Worm (Caenorhabditis elegans) whole organism, young adult: ENCODE measurements around the gene C17F4.3.

Experiments
- B0019.2 ChIP-seq: fragments of 200-800 bp; sonication (Bioruptor generic); conservative IDR thresholded peaks from 2 replicates; pipeline ENCODE4 v1.3.6; 2022; ENCODE audit warnings: missing genetic modification reagents, missing genetic modification characterization, missing compliant biosample characterization
- B0336.3 ChIP-seq: fragments of 200-800 bp; sonication (Bioruptor generic); IDR thresholded peaks from 2 replicates; pipeline ENCODE4 v1.3.6; 2022; ENCODE audit warnings: missing genetic modification characterization, missing compliant biosample characterization
- F10E7.11 ChIP-seq: sonication (generic microtip); optimal IDR thresholded peaks from 2 replicates; lab custom pipeline; 2017; ENCODE audit warnings: mild to moderate bottlenecking, missing genetic modification characterization, moderate library complexity, missing compliant biosample characterization
- F33H1.4 ChIP-seq: fragments of 200-800 bp; sonication (Bioruptor generic); IDR thresholded peaks from 2 replicates; pipeline ENCODE4 v1.3.6; 2022; ENCODE audit warnings: missing genetic modification reagents, missing genetic modification characterization, missing compliant biosample characterization
- F37B4.10 ChIP-seq: fragments of 200-800 bp; sonication (Bioruptor generic); IDR thresholded peaks from 2 replicates; pipeline ENCODE4 v1.3.6; 2022; ENCODE audit warnings: missing genetic modification characterization, missing compliant biosample characterization
- F57C9.4 ChIP-seq: sonication (generic microtip); optimal IDR thresholded peaks from 2 replicates; lab custom pipeline; 2017; ENCODE audit warnings: mild to moderate bottlenecking, missing genetic modification characterization, missing compliant biosample characterization
- T07F8.4 ChIP-seq: sonication (generic microtip); optimal IDR thresholded peaks from 2 replicates; lab custom pipeline; 2016; ENCODE audit warnings: mild to moderate bottlenecking, missing genetic modification characterization, moderate library complexity, missing compliant biosample characterization
- Y67H2A.10 ChIP-seq: fragments of 200-800 bp; sonication (Bioruptor generic); conservative IDR thresholded peaks from 2 replicates; pipeline ENCODE4 v1.3.6; 2022; ENCODE audit warnings: missing genetic modification reagents, missing genetic modification characterization, missing compliant biosample characterization
- ZK185.1 ChIP-seq: sonication (generic microtip); optimal IDR thresholded peaks from 2 replicates; lab custom pipeline; 2016; ENCODE audit warnings: mild to moderate bottlenecking, missing genetic modification characterization, missing compliant biosample characterization; ENCODE audit not compliant: poor library complexity, severe bottlenecking
- akir-1 ChIP-seq: fragments of 200-800 bp; sonication (Bioruptor generic); optimal IDR thresholded peaks from 2 replicates; lab custom pipeline; 2018; ENCODE audit warnings: mild to moderate bottlenecking, missing genetic modification characterization, moderate library complexity, missing compliant biosample characterization
- aptf-2 ChIP-seq: fragments of 200-800 bp; sonication (Bioruptor generic); conservative IDR thresholded peaks from 2 replicates; pipeline ENCODE4 v1.3.6; 2022; ENCODE audit warnings: missing genetic modification reagents, missing genetic modification characterization, missing compliant biosample characterization
- athp-1 ChIP-seq: sonication (generic microtip); optimal IDR thresholded peaks from 2 replicates; lab custom pipeline; 2017; ENCODE audit warnings: mild to moderate bottlenecking, missing genetic modification characterization, missing compliant biosample characterization
- attf-5 ChIP-seq: fragments of 200-800 bp; sonication (Bioruptor generic); optimal IDR thresholded peaks from 2 replicates; lab custom pipeline; 2018; ENCODE audit warnings: mild to moderate bottlenecking, missing genetic modification characterization, missing compliant biosample characterization
- ccch-3 ChIP-seq: fragments of 200-800 bp; sonication (Bioruptor generic); optimal IDR thresholded peaks from 2 replicates; lab custom pipeline; 2018; ENCODE audit warnings: mild to moderate bottlenecking, missing genetic modification characterization, missing compliant biosample characterization
- cebp-1 ChIP-seq, 2 experiments: fragments of 200-800 bp in 1 of 2; sonication (Bioruptor generic) in 1 of 2; sonication (generic microtip) in 1 of 2; IDR thresholded peaks in 1 of 2; optimal IDR thresholded peaks in 1 of 2; 2 replicates each; pipeline versions ENCODE4 v1.3.6 to Lab custom; 2017 to 2022; ENCODE audit warnings: missing compliant biosample characterization in 2 of 2, missing genetic modification characterization in 2 of 2, mild to moderate bottlenecking in 1 of 2, missing genetic modification reagents in 1 of 2, moderate library complexity in 1 of 2
- efl-1 ChIP-seq: fragments of 150-350 bp; optimal IDR thresholded peaks from 2 replicates; lab custom pipeline; 2014; ENCODE audit warnings: missing biosample characterization, missing genetic modification reagents, missing genetic modification characterization
- egl-44 ChIP-seq: fragments of 200-800 bp; sonication (Bioruptor generic); IDR thresholded peaks from 2 replicates; pipeline ENCODE4 v1.3.6; 2022; ENCODE audit warnings: missing genetic modification reagents, missing genetic modification characterization, missing compliant biosample characterization
- hmg-1.2 ChIP-seq: fragments of 200-800 bp; sonication (Bioruptor generic); IDR thresholded peaks from 2 replicates; pipeline ENCODE4 v1.3.6; 2022; ENCODE audit warnings: missing genetic modification reagents, missing genetic modification characterization, missing compliant biosample characterization
- hrde-1 ChIP-seq: sonication (generic microtip); optimal IDR thresholded peaks from 2 replicates; lab custom pipeline; 2016; ENCODE audit warnings: missing genetic modification characterization, mild to moderate bottlenecking, missing compliant biosample characterization, moderate library complexity, missing genotype, missing genetic modification reagents, borderline replicate concordance
- hsf-1 ChIP-seq: fragments of 200-800 bp; sonication (Bioruptor generic); IDR thresholded peaks from 2 replicates; pipeline ENCODE4 v1.3.6; 2022; ENCODE audit warnings: missing genetic modification reagents, missing genetic modification characterization, missing compliant biosample characterization
- lin-54 ChIP-seq: fragments of 200-800 bp; sonication (Bioruptor generic); optimal IDR thresholded peaks from 2 replicates; lab custom pipeline; 2018; ENCODE audit warnings: mild to moderate bottlenecking, missing genetic modification characterization, missing compliant biosample characterization
- lir-1 ChIP-seq: fragments of 200-800 bp; sonication (Bioruptor generic); conservative IDR thresholded peaks from 2 replicates; pipeline ENCODE4 v1.3.6; 2022; ENCODE audit warnings: missing genetic modification reagents, missing genetic modification characterization, missing compliant biosample characterization
- mxl-1 ChIP-seq: sonication (generic microtip); optimal IDR thresholded peaks from 2 replicates; lab custom pipeline; 2016; ENCODE audit warnings: missing genetic modification characterization, missing compliant biosample characterization
- nfya-2 ChIP-seq: fragments of 200-800 bp; sonication (Bioruptor generic); IDR thresholded peaks from 2 replicates; pipeline ENCODE4 v1.3.6; 2022; ENCODE audit warnings: missing genetic modification reagents, missing genetic modification characterization, missing compliant biosample characterization
- pha-4 ChIP-seq: fragments of 150-350 bp; sonication (generic microtip); optimal IDR thresholded peaks from 2 replicates; lab custom pipeline; 2014; ENCODE audit warnings: missing biosample characterization, missing genetic modification reagents, missing genetic modification characterization
- sdz-38 ChIP-seq: sonication (generic microtip); optimal IDR thresholded peaks from 2 replicates; lab custom pipeline; 2016; ENCODE audit warnings: missing genotype, missing genetic modification characterization, missing compliant biosample characterization
- snpc-1.3 ChIP-seq: sonication (generic microtip); optimal IDR thresholded peaks from 2 replicates; lab custom pipeline; 2017; ENCODE audit warnings: missing genetic modification characterization, mild to moderate bottlenecking, missing compliant biosample characterization, antibody characterized with exemption, moderate library complexity, missing genotype, missing genetic modification reagents; ENCODE audit not compliant: insufficient read depth
- tbp1 ChIP-seq: fragments of 200-800 bp; sonication (Bioruptor generic); optimal IDR thresholded peaks from 2 replicates; lab custom pipeline; 2018; ENCODE audit warnings: mild to moderate bottlenecking, missing genetic modification characterization, missing compliant biosample characterization
- tlf-1 ChIP-seq: fragments of 200-800 bp; sonication (Bioruptor generic); optimal IDR thresholded peaks from 2 replicates; lab custom pipeline; 2018; ENCODE audit warnings: mild to moderate bottlenecking, missing genetic modification characterization, missing compliant biosample characterization
- ztf-25 ChIP-seq: fragments of 200-800 bp; sonication (Bioruptor generic); IDR thresholded peaks from 2 replicates; pipeline ENCODE4 v1.3.6; 2022; ENCODE audit warnings: missing genetic modification reagents, missing genetic modification characterization, missing compliant biosample characterization

Gene C17F4.3

ce11 chrII:3206423-3206989 lies 33.8 kb upstream of the C17F4.3 start, which contains the start of the genes ZC239.20 and ZC239.21:
ZC239.20 (minus strand) TSS chrII:3206523.
ZC239.21 (plus strand) TSS chrII:3206939.
- TF ChIP-seq ztf-25 (GFP tag; lab: Robert Waterston, UW), result no peak

ce11 chrII:3208679-3209078 lies 31.6 kb upstream of the C17F4.3 start, which contains the start of gene sdz-35:
sdz-35 (minus strand) TSS chrII:3208779.
- no peak for TF ChIP-seq akir-1 (GFP tag; lab: Kevin White, UChicago)

ce11 chrII:3209251-3209650 lies 31.1 kb upstream of the C17F4.3 start, which contains the start of gene ZC239.6:
ZC239.6 (plus strand) TSS chrII:3209631.
- TF ChIP-seq mxl-1 (tag; lab: Kevin White, UChicago) (no peak), snpc-1.3 (no peak), hmg-1.2 (GFP tag; lab: Robert Waterston, UW) (peak; percentile 46; the same call in 1 of the 2 replicates), ccch-3 (GFP tag; lab: Kevin White, UChicago) (no peak), B0019.2 (GFP tag; lab: Robert Waterston, UW) (no peak), pha-4 (tag; lab: Kevin White, UChicago) (no peak), nfya-2 (GFP tag; lab: Robert Waterston, UW) (no peak), hsf-1 (GFP tag; lab: Robert Waterston, UW) (peak; percentile 53; the same call in 1 of the 2 replicates), athp-1 (tag; lab: Kevin White, UChicago) (no peak), egl-44 (GFP tag; lab: Robert Waterston, UW) (no peak), aptf-2 (GFP tag; lab: Robert Waterston, UW) (no peak), sdz-38 (no peak), lin-54 (GFP tag; lab: Kevin White, UChicago) (no peak), tlf-1 (GFP tag; lab: Kevin White, UChicago) (no peak), efl-1 (GFP tag; lab: Kevin White, UChicago) (no peak)

DNA sequence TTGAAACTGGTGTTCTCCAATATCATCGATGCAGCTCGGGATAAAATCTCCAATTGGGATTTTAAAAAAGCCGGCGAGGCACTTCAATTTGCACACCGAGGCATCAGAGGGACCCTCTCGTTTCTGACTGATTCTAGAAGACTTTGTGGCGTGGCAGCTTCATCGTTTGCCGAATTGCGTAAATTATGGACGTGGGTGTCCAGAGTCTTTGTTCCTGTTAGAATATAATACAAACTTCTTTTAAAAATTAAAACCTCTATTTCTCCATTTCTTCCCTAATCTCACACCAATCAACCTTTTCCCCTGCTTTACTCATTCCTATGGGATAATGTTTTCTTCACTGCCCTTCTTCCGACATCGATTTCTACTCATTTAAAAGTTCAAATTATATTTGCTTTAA lies 29.9 kb upstream of the C17F4.3 start, which contains the start of gene ZC239.5:
Gene ZC239.5 (plus strand): TSS at position 301 of the 400 bp plus-strand sequence.
- TF ChIP-seq ZK185.1 (tag; lab: Kevin White, UChicago) (no peak), Y67H2A.10 (GFP tag; lab: Robert Waterston, UW) (no peak), F37B4.10 (GFP tag; lab: Robert Waterston, UW) (no peak), F10E7.11 (no peak), F57C9.4 (tag; lab: Kevin White, UChicago) (no peak), attf-5 (GFP tag; lab: Kevin White, UChicago) (no peak), lir-1 (GFP tag; lab: Robert Waterston, UW) (no peak), tbp1 (GFP tag; lab: Kevin White, UChicago) (no peak), F33H1.4 (GFP tag; lab: Robert Waterston, UW) (no peak), cebp-1 (GFP tag; IDR thresholded peaks at IDR 0.05; lab: Robert Waterston, UW) (no peak), cebp-1 (tag; optimal IDR thresholded peaks at IDR 0.05; lab: Kevin White, UChicago) (no peak), T07F8.4 (tag; lab: Kevin White, UChicago) (no peak), hrde-1 (tag; lab: Kevin White, UChicago) (no peak), ccch-3 (GFP tag; lab: Kevin White, UChicago) (no peak), B0336.3 (no peak), aptf-2 (GFP tag; lab: Robert Waterston, UW) (no peak)
- TF ChIP-seq, all 124 proteins: peak for 0
